Worm (Caenorhabditis elegans): ENCODE results near the gene srd-42.

DNA sequence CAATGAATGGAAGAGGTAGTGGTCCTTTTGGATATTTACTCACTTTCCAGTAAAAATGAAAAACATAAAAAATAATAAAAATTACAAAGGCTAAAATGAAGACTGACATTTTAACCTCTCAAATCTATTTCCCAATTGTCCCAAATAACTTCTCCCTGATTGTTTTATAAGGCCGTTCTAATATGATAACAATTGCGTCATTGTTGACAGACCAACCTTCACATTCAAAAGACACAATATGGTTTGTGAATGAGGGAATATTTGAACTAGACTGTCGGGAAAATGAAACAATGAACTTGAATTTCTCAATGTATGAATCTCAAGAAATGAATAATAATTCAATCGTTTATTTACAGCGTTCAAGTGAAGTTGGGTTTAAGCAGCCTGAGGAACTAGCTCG lies 36.0 kb downstream of the srd-42 start, which contains the start of gene cyp-14A1:
- no peak for TF ChIP-seq nhr-25 (tag; optimal IDR thresholded peaks at IDR 0.05)
- no peak for TF ChIP-seq blmp-1 (tag; optimal IDR thresholded peaks at IDR 0.05; ENCODE audit: insufficient read depth)
- no peak for TF ChIP-seq ceh-82 (tag; optimal IDR thresholded peaks at IDR 0.05)
- TF ChIP-seq mbf-1 (tag; optimal IDR thresholded peaks at IDR 0.05), result no peak
- no peak for TF ChIP-seq unc-62 (GFP tag; optimal IDR thresholded peaks at IDR 0.05)
- TF ChIP-seq nhr-237 (tag; optimal IDR thresholded peaks at IDR 0.05), result no peak
- TF ChIP-seq ama-1 (optimal IDR thresholded peaks at IDR 0.05), result no peak
- TF ChIP-seq nhr-10 (tag; optimal IDR thresholded peaks at IDR 0.05), result no peak
- no peak for TF ChIP-seq ZK546.5 (tag; optimal IDR thresholded peaks at IDR 0.05)
- no peak for TF ChIP-seq nhr-77 (tag; optimal IDR thresholded peaks at IDR 0.05)
- TF ChIP-seq nhr-6 (tag; optimal IDR thresholded peaks at IDR 0.05), result no peak
- TF ChIP-seq lsy-2 (tag; optimal IDR thresholded peaks at IDR 0.05), result no peak
- TF ChIP-seq elt-3 (tag; optimal IDR thresholded peaks at IDR 0.05), result no peak
- TF ChIP-seq sma-3 (GFP tag; optimal IDR thresholded peaks at IDR 0.05), result no peak

All from whole organism, L2 larva.